Fruit fly (Drosophila melanogaster) whole organism, wandering third instar larva: ENCODE results near the gene CG16985.

ENCODE experiments used
- CG9705 ChIP-seq: fragments of 200-800 bp; sonication (Bioruptor generic); optimal IDR thresholded peaks from 2 replicates; lab custom pipeline; 2018; ENCODE audit warnings: missing biosample characterization, mild to moderate bottlenecking, missing genetic modification characterization
- CrebA ChIP-seq: fragments of 200-800 bp; sonication (Bioruptor generic); optimal IDR thresholded peaks from 2 replicates; lab custom pipeline; 2016; ENCODE audit warnings: missing biosample characterization, mild to moderate bottlenecking, missing genetic modification characterization, borderline replicate concordance
- Dfd ChIP-seq: fragments of >200 bp; optimal IDR thresholded peaks from 2 replicates; lab custom pipeline; 2017; ENCODE audit warnings: missing biosample characterization, missing genetic modification characterization
- Dif ChIP-seq: fragments of 200-275, 200-300 bp; sonication (Bioruptor generic); optimal IDR thresholded peaks from 2 replicates; lab custom pipeline; 2018; ENCODE audit warnings: missing biosample characterization, missing genetic modification characterization; ENCODE audit not compliant: partially characterized antibody
- HLH106 ChIP-seq: fragments of 200-800 bp; optimal IDR thresholded peaks from 3 replicates; lab custom pipeline; 2019; ENCODE audit warnings: missing biosample characterization, mild to moderate bottlenecking, missing genetic modification characterization, moderate library complexity
- Hr78 ChIP-seq: fragments of >200 bp; optimal IDR thresholded peaks from 2 replicates; lab custom pipeline; 2017; ENCODE audit warnings: missing biosample characterization, missing genetic modification characterization
- Hr83 ChIP-seq: fragments of 200-300 bp; sonication (Bioruptor generic); optimal IDR thresholded peaks from 2 replicates; lab custom pipeline; 2016; ENCODE audit warnings: missing biosample characterization, mild to moderate bottlenecking, missing genetic modification characterization, moderate library complexity; ENCODE audit not compliant: poor library complexity, severe bottlenecking
- Mio ChIP-seq: sonication (Bioruptor generic); optimal IDR thresholded peaks from 2 replicates; lab custom pipeline; 2016; ENCODE audit warnings: missing biosample characterization, missing genetic modification characterization
- Myc ChIP-seq: fragments of >200 bp; optimal IDR thresholded peaks from 2 replicates; lab custom pipeline; 2017
- OdsH ChIP-seq: fragments of 200-800 bp; sonication (Bioruptor generic); optimal IDR thresholded peaks from 2 replicates; lab custom pipeline; 2016; ENCODE audit warnings: missing biosample characterization, mild to moderate bottlenecking, missing genetic modification characterization
- Sp1 ChIP-seq: fragments of 200-800 bp; sonication (Bioruptor generic); optimal IDR thresholded peaks from 3 replicates; lab custom pipeline; 2019; ENCODE audit warnings: missing biosample characterization, mild to moderate bottlenecking, missing genetic modification characterization, moderate library complexity
- Vsx2 ChIP-seq: fragments of 200-300, 225-300 bp; sonication (Bioruptor generic); optimal IDR thresholded peaks from 2 replicates; lab custom pipeline; 2018; ENCODE audit warnings: missing biosample characterization, missing genetic modification characterization; ENCODE audit not compliant: partially characterized antibody
- br ChIP-seq: fragments of 200-800 bp; sonication (Bioruptor generic); optimal IDR thresholded peaks from 2 replicates; lab custom pipeline; 2016; ENCODE audit warnings: missing biosample characterization, missing genetic modification characterization
- brk ChIP-seq: fragments of 200-800 bp; sonication (Bioruptor generic); optimal IDR thresholded peaks from 2 replicates; lab custom pipeline; 2016; ENCODE audit warnings: missing biosample characterization, mild to moderate bottlenecking, missing genetic modification characterization
- dmrt93B ChIP-seq: fragments of 200-800 bp; sonication (Bioruptor generic); optimal IDR thresholded peaks from 2 replicates; lab custom pipeline; 2018; ENCODE audit warnings: missing biosample characterization, mild to moderate bottlenecking, missing genetic modification characterization
- dsf ChIP-seq: sonication (Bioruptor generic); optimal IDR thresholded peaks from 2 replicates; lab custom pipeline; 2016; ENCODE audit warnings: missing biosample characterization, missing genetic modification characterization, borderline replicate concordance
- ey ChIP-seq: fragments of 200-800 bp; sonication (Bioruptor generic); optimal IDR thresholded peaks from 2 replicates; lab custom pipeline; 2016; ENCODE audit warnings: missing biosample characterization, missing genetic modification characterization
- foxo ChIP-seq, 2 experiments: fragments of 200-800 bp; sonication (Bioruptor generic); optimal IDR thresholded peaks; 2 replicates in 1 of 2; 3 replicates in 1 of 2; lab custom pipeline; 2016 to 2017; ENCODE audit warnings: missing biosample characterization in 2 of 2, missing genetic modification characterization in 2 of 2
- fru ChIP-seq: fragments of 200-800 bp; sonication (Bioruptor generic); optimal IDR thresholded peaks from 3 replicates; lab custom pipeline; 2016; ENCODE audit warnings: missing biosample characterization, mild to moderate bottlenecking, missing genetic modification characterization
- h ChIP-seq: fragments of 200-800 bp; sonication (Bioruptor generic); optimal IDR thresholded peaks from 3 replicates; lab custom pipeline; 2016; ENCODE audit warnings: missing biosample characterization, mild to moderate bottlenecking, missing genetic modification characterization
- jim ChIP-seq: fragments of 175-275, 200-325 bp; sonication (Bioruptor generic); optimal IDR thresholded peaks from 2 replicates; lab custom pipeline; 2016; ENCODE audit warnings: missing biosample characterization, mild to moderate bottlenecking, missing genetic modification characterization
- lola ChIP-seq: fragments of >200 bp; optimal IDR thresholded peaks from 2 replicates; lab custom pipeline; 2017; ENCODE audit warnings: missing biosample characterization, missing genetic modification characterization
- pan ChIP-seq: fragments of >200 bp; optimal IDR thresholded peaks from 2 replicates; lab custom pipeline; 2017
- psq ChIP-seq: fragments of 200-800 bp; sonication (Bioruptor generic); optimal IDR thresholded peaks from 3 replicates; lab custom pipeline; 2017; ENCODE audit warnings: missing biosample characterization, mild to moderate bottlenecking, missing genetic modification characterization, moderate library complexity
- rgr ChIP-seq: fragments of 200-800 bp; sonication (Bioruptor generic); optimal IDR thresholded peaks from 3 replicates; lab custom pipeline; 2016; ENCODE audit warnings: missing biosample characterization, mild to moderate bottlenecking, missing genetic modification characterization
- sage ChIP-seq: fragments of 200-800 bp; sonication (Bioruptor generic); optimal IDR thresholded peaks from 2 replicates; lab custom pipeline; 2016; ENCODE audit warnings: missing biosample characterization, mild to moderate bottlenecking, missing genetic modification characterization
- sv ChIP-seq: fragments of 200-800 bp; sonication (Bioruptor generic); optimal IDR thresholded peaks from 3 replicates; lab custom pipeline; 2016; ENCODE audit warnings: missing biosample characterization, missing genetic modification characterization
- tai ChIP-seq: sonication (Bioruptor generic); optimal IDR thresholded peaks from 2 replicates; lab custom pipeline; 2016; ENCODE audit warnings: missing biosample characterization, missing genetic modification characterization
- usp ChIP-seq: fragments of >200 bp; optimal IDR thresholded peaks from 2 replicates; lab custom pipeline; 2017; ENCODE audit warnings: missing biosample characterization, missing genetic modification characterization
- woc ChIP-seq: sonication (Bioruptor generic); optimal IDR thresholded peaks from 2 replicates; lab custom pipeline; 2016; ENCODE audit warnings: missing biosample characterization, mild to moderate bottlenecking, missing genetic modification characterization

The CG16985 gene

DNA sequence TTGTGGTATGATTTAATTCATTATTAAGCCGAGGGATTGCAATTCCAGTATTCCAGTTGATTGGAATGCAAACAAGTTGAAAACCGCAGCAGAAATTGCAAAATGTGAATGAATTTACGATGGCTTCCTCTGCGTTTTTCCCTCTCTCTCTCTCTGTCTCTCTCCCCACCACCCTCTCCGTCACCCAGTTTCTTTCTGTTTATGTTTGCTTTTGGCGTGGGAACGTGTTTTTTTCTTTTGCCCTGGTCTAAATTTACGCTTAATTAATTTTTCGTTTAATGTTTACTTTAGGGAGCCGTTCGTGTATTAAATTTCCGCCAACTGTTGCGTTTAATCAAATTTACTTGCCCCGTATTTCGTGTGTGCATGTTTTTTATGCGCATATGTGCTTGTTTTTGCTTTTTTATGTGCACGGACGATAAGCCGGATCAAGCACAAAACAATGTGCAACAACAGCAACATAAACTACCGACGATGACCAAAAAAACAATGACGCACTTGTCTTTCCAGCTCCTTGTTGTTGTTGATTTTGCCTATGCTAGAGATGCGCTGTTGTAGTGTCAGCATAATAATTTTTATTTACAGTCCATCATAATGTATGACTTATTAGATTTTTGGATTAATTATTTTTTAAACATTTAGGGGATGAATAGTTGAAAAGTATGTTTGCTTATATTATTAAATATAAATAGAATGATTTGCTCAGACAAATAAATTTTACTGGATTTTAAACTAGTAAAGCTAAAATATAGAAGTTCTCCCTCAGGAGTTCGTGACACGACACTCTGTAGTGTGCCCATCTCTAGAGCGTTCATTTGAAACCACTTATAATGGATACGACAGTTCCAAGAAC is 9.0 kb upstream of the CG16985 start:
- TF ChIP-seq Vsx2 (GFP tag; lab: Kevin White, UChicago) (peak; percentile 28), psq (peak; percentile 14), fru (GFP tag; lab: Kevin White, UChicago) (peak; percentile 41), foxo (GFP tag; optimal IDR thresholded peaks at IDR 0.05; lab: Kevin White, UChicago) (peak in 1 of 2 experiments; percentile 53), HLH106 (tag; lab: Kevin White, UChicago) (peak; percentile 3), sv (GFP tag; lab: Kevin White, UChicago) (peak; percentile 68), pan (no peak), jim (GFP tag; lab: Kevin White, UChicago) (no peak), rgr (GFP tag; lab: Kevin White, UChicago) (peak; percentile 26), Hr83 (GFP tag; lab: Kevin White, UChicago) (peak; percentile 17), woc (GFP tag; lab: Kevin White, UChicago) (peak; percentile 21), ey (GFP tag; lab: Kevin White, UChicago) (peak; percentile 29), Dif (no peak), Mio (GFP tag; lab: Kevin White, UChicago) (no peak), lola (no peak), Sp1 (peak; percentile 1), h (GFP tag; lab: Kevin White, UChicago) (peak; percentile 5), OdsH (GFP tag; lab: Kevin White, UChicago) (peak; percentile 2), dsf (no peak), Dfd (GFP tag; lab: Kevin White, UChicago) (no peak), tai (GFP tag; lab: Kevin White, UChicago) (no peak), br (GFP tag; lab: Kevin White, UChicago) (peak; percentile 37)
- TF ChIP-seq, all 38 proteins: peak for 14

dm6 chr3L:2590764-2591309 is 8.3 kb upstream of the CG16985 start:
- TF ChIP-seq tai (GFP tag; lab: Kevin White, UChicago) = no peak
- peak; percentile 28 for TF ChIP-seq sv (GFP tag; lab: Kevin White, UChicago)
- no peak for TF ChIP-seq br (GFP tag; lab: Kevin White, UChicago)

DNA sequence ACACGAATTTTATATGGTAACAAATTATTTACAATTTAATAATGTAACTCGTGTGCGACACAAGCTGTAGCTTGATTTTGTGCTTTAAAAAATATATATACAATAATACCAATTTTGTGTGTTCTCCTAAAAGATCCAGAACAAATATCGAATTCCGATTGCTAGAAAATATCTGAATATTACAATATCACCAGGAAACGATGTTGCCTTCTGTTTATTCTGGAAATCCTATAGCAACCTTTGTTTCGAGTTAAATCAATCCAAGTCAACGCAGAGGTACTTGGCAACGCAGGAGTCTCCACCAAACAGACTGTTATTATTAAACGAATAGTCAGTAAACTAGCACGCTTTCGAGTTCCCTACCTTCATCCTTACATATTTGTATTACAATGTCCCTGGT is 3.6 kb upstream of the CG16985 start, which contains the start of gene CG16984:
Gene CG16984, plus strand, starts transcription at position 301 of the 400 bp plus-strand sequence.
- TF ChIP-seq ey (GFP tag; lab: Kevin White, UChicago) = no peak
- no peak for TF ChIP-seq Sp1
- TF ChIP-seq sv (GFP tag; lab: Kevin White, UChicago) = no peak
- no peak for TF ChIP-seq h (GFP tag; lab: Kevin White, UChicago)
- TF ChIP-seq Myc (lab: Kevin White, UChicago) = no peak
- no peak for TF ChIP-seq foxo (GFP tag; optimal IDR thresholded peaks at IDR 0.05; lab: Kevin White, UChicago)
- TF ChIP-seq CG9705 (GFP tag; lab: Kevin White, UChicago) = no peak
- TF ChIP-seq usp (GFP tag; lab: Kevin White, UChicago) = no peak
- no peak for TF ChIP-seq woc (GFP tag; lab: Kevin White, UChicago)
- no peak for TF ChIP-seq dmrt93B (GFP tag; lab: Kevin White, UChicago)
- no peak for TF ChIP-seq Dfd (GFP tag; lab: Kevin White, UChicago)
- TF ChIP-seq brk (GFP tag; lab: Kevin White, UChicago) = no peak
- TF ChIP-seq HLH106 (tag; lab: Kevin White, UChicago) = no peak
- TF ChIP-seq Vsx2 (GFP tag; lab: Kevin White, UChicago) = no peak
- TF ChIP-seq, all 38 proteins: peak for 0

- no peak for TF ChIP-seq Mio (GFP tag; lab: Kevin White, UChicago)
- TF ChIP-seq h (GFP tag; lab: Kevin White, UChicago) = no peak
- no peak for TF ChIP-seq usp (GFP tag; lab: Kevin White, UChicago)
- TF ChIP-seq Myc (lab: Kevin White, UChicago) = no peak
- TF ChIP-seq CrebA = no peak
- TF ChIP-seq lola = no peak
- no peak for TF ChIP-seq dmrt93B (GFP tag; lab: Kevin White, UChicago)
- TF ChIP-seq Dif = no peak
- no peak for TF ChIP-seq Hr78 (GFP tag; lab: Kevin White, UChicago)
- TF ChIP-seq brk (GFP tag; lab: Kevin White, UChicago) = no peak
- TF ChIP-seq ey (GFP tag; lab: Kevin White, UChicago) = no peak
- TF ChIP-seq foxo (GFP tag; optimal IDR thresholded peaks at IDR 0.05; lab: Kevin White, UChicago) = no peak
- TF ChIP-seq sage = no peak
- TF ChIP-seq dsf = no peak
- TF ChIP-seq, all 38 proteins: peak for 0
Measured at dm6 chr3L:2600144-2600543, 1.0 kb downstream of the CG16985 start, which contains the start of gene CG16986. CG16986 (plus strand) TSS chr3L:2600331.
